Worm (Caenorhabditis elegans) whole organism, L1 larva: ENCODE data around the gene F28H7.3.
A peak's percentile ranks its signal among the peaks of the same experiment; 100 is the strongest.

Experiments
- C16A3.4 ChIP-seq: fragments of 150-350 bp; optimal IDR thresholded peaks from 2 replicates; lab custom pipeline; 2014; ENCODE audit warnings: missing biosample characterization, missing genetic modification characterization
- F16B12.6 ChIP-seq: fragments of 150-350 bp; optimal IDR thresholded peaks from 2 replicates; lab custom pipeline; 2014; ENCODE audit warnings: missing biosample characterization, missing genetic modification characterization
- Y116A8C.19 ChIP-seq: sonication (generic microtip); optimal IDR thresholded peaks from 2 replicates; lab custom pipeline; 2016; ENCODE audit warnings: missing compliant biosample characterization, missing genetic modification characterization, borderline replicate concordance
- aha-1 ChIP-seq: fragments of 150-350 bp; optimal IDR thresholded peaks from 2 replicates; lab custom pipeline; 2014; ENCODE audit warnings: missing biosample characterization, missing genetic modification characterization
- alr-1 ChIP-seq: fragments of 200-800 bp; sonication (Bioruptor generic); optimal IDR thresholded peaks from 2 replicates; lab custom pipeline; 2018; ENCODE audit warnings: borderline replicate concordance, mild to moderate bottlenecking, missing genetic modification characterization, missing compliant biosample characterization
- ceh-63 ChIP-seq: fragments of 200-800 bp; sonication (Bioruptor generic); optimal IDR thresholded peaks from 2 replicates; lab custom pipeline; 2018; ENCODE audit warnings: mild to moderate bottlenecking, missing genetic modification characterization, missing compliant biosample characterization
- ceh-82 ChIP-seq, 3 experiments: fragments of 150-350 bp in 1 of 3; sonication (generic microtip) in 2 of 3; optimal IDR thresholded peaks; 2 replicates each; lab custom pipeline; 2014 to 2017; ENCODE audit warnings: missing biosample characterization in 3 of 3, missing genetic modification characterization in 3 of 3
- ces-1 ChIP-seq: fragments of 150-350 bp; optimal IDR thresholded peaks from 2 replicates; lab custom pipeline; 2014; ENCODE audit warnings: missing biosample characterization, missing genetic modification reagents, missing genetic modification characterization
- dsc-1 ChIP-seq: sonication (generic microtip); optimal IDR thresholded peaks from 2 replicates; lab custom pipeline; 2016; ENCODE audit warnings: mild to moderate bottlenecking, missing genetic modification characterization, missing compliant biosample characterization
- efl-1 ChIP-seq, 4 experiments: fragments of 150-350 bp; optimal IDR thresholded peaks in 3 of 4; peaks in 1 of 4; 1 replicate in 1 of 4; 2 replicates in 3 of 4; lab custom pipeline; 2014; ENCODE audit warnings: missing biosample characterization in 2 of 4, missing genetic modification characterization in 2 of 4, missing genetic modification reagents in 2 of 4
- egl-13 ChIP-seq: sonication (generic microtip); optimal IDR thresholded peaks from 2 replicates; lab custom pipeline; 2016; ENCODE audit warnings: missing genotype, missing genetic modification reagents, missing genetic modification characterization, missing compliant biosample characterization
- egl-27 ChIP-seq, 2 experiments: fragments of 150-350 bp in 1 of 2; sonication (generic microtip); optimal IDR thresholded peaks; 3 replicates each; lab custom pipeline; 2017 to 2018; ENCODE audit warnings: missing biosample characterization in 2 of 2, missing genetic modification characterization in 2 of 2, missing genetic modification reagents in 2 of 2
- fkh-10 ChIP-seq: sonication (generic microtip); optimal IDR thresholded peaks from 2 replicates; lab custom pipeline; 2017; ENCODE audit warnings: missing biosample characterization, missing genetic modification reagents, missing genetic modification characterization
- fkh-4 ChIP-seq: sonication (generic microtip); optimal IDR thresholded peaks from 2 replicates; lab custom pipeline; 2016; ENCODE audit warnings: missing compliant biosample characterization, missing genetic modification characterization, borderline replicate concordance
- hlh-4 ChIP-seq: sonication (generic microtip); optimal IDR thresholded peaks from 2 replicates; lab custom pipeline; 2016; ENCODE audit warnings: mild to moderate bottlenecking, missing genetic modification characterization, missing compliant biosample characterization
- hpl-2 ChIP-seq: fragments of 150-350 bp; optimal IDR thresholded peaks from 2 replicates; lab custom pipeline; 2014; ENCODE audit warnings: missing biosample characterization, missing genetic modification reagents, missing genetic modification characterization
- jun-1 ChIP-seq: fragments of 150-350 bp; optimal IDR thresholded peaks from 2 replicates; lab custom pipeline; 2014; ENCODE audit warnings: missing biosample characterization, missing genetic modification reagents, missing genetic modification characterization
- lin-13 ChIP-seq: fragments of 150-350 bp; optimal IDR thresholded peaks from 2 replicates; lab custom pipeline; 2014; ENCODE audit warnings: missing biosample characterization, missing genetic modification reagents, missing genetic modification characterization
- lin-14 ChIP-seq: fragments of 200-800 bp; sonication (Bioruptor generic); optimal IDR thresholded peaks from 2 replicates; lab custom pipeline; 2018; ENCODE audit warnings: mild to moderate bottlenecking, missing genetic modification characterization, moderate library complexity, missing compliant biosample characterization
- lin-35 ChIP-seq, 2 experiments: fragments of 150-350 bp; optimal IDR thresholded peaks; 2 replicates each; lab custom pipeline; 2014; ENCODE audit warnings: missing biosample characterization in 2 of 2, missing genetic modification characterization in 2 of 2, missing genetic modification reagents in 2 of 2
- lsy-2 ChIP-seq, 2 experiments: fragments of 150-350 bp; optimal IDR thresholded peaks; 2 replicates each; lab custom pipeline; 2014; ENCODE audit warnings: missing biosample characterization in 2 of 2, missing genetic modification characterization in 2 of 2
- mab-9 ChIP-seq: fragments of 200-800 bp; sonication (Bioruptor generic); IDR thresholded peaks from 2 replicates; pipeline ENCODE4 v1.3.6; 2022; ENCODE audit warnings: missing genetic modification reagents, missing genetic modification characterization, missing compliant biosample characterization
- mep-1 ChIP-seq: fragments of 150-350 bp; optimal IDR thresholded peaks from 2 replicates; lab custom pipeline; 2014; ENCODE audit warnings: missing biosample characterization, missing genetic modification characterization
- nhr-12 ChIP-seq: sonication (generic microtip); optimal IDR thresholded peaks from 2 replicates; lab custom pipeline; 2017; ENCODE audit warnings: missing biosample characterization, missing genetic modification characterization
- nhr-20 ChIP-seq: sonication (generic microtip); optimal IDR thresholded peaks from 2 replicates; lab custom pipeline; 2016; ENCODE audit warnings: mild to moderate bottlenecking, missing genetic modification characterization, missing compliant biosample characterization
- nhr-237 ChIP-seq: fragments of 150-350 bp; optimal IDR thresholded peaks from 2 replicates; lab custom pipeline; 2014; ENCODE audit warnings: missing biosample characterization, missing genetic modification characterization
- nhr-28 ChIP-seq: fragments of 150-350 bp; optimal IDR thresholded peaks from 2 replicates; lab custom pipeline; 2014; ENCODE audit warnings: missing biosample characterization, missing genetic modification characterization
- nhr-71 ChIP-seq: sonication (generic microtip); optimal IDR thresholded peaks from 2 replicates; lab custom pipeline; 2016; ENCODE audit warnings: mild to moderate bottlenecking, missing genetic modification characterization, moderate library complexity, missing compliant biosample characterization
- nhr-77 ChIP-seq: fragments of 150-350 bp; optimal IDR thresholded peaks from 2 replicates; lab custom pipeline; 2014; ENCODE audit warnings: missing biosample characterization, missing genetic modification characterization
- nhr-84 ChIP-seq: sonication (generic microtip); optimal IDR thresholded peaks from 2 replicates; lab custom pipeline; 2017; ENCODE audit warnings: missing biosample characterization, missing genetic modification characterization
- nhr-90 ChIP-seq: sonication (generic microtip); optimal IDR thresholded peaks from 2 replicates; lab custom pipeline; 2016; ENCODE audit warnings: mild to moderate bottlenecking, missing genetic modification characterization, missing compliant biosample characterization; ENCODE audit not compliant: poor library complexity
- pax-3 ChIP-seq: fragments of 200-800 bp; sonication (Bioruptor generic); optimal IDR thresholded peaks from 2 replicates; lab custom pipeline; 2018; ENCODE audit warnings: mild to moderate bottlenecking, missing genetic modification characterization, moderate library complexity, missing compliant biosample characterization
- skn-1 ChIP-seq: fragments of 150-350 bp; optimal IDR thresholded peaks from 2 replicates; lab custom pipeline; 2014; ENCODE audit warnings: missing biosample characterization, missing genetic modification characterization
- snpc-4 ChIP-seq: fragments of 150-350 bp; optimal IDR thresholded peaks from 2 replicates; lab custom pipeline; 2014; ENCODE audit warnings: missing biosample characterization, missing genetic modification characterization
- unc-130 ChIP-seq: fragments of 150-350 bp; optimal IDR thresholded peaks from 2 replicates; lab custom pipeline; 2017; ENCODE audit warnings: missing biosample characterization, missing genetic modification characterization, inconsistent platforms
- unc-62 ChIP-seq: fragments of 150-350 bp; optimal IDR thresholded peaks from 2 replicates; lab custom pipeline; 2014; ENCODE audit warnings: missing biosample characterization, missing genetic modification reagents, missing genetic modification characterization
- unc-86 ChIP-seq: sonication (generic microtip); optimal IDR thresholded peaks from 2 replicates; lab custom pipeline; 2016; ENCODE audit warnings: missing genetic modification characterization, missing compliant biosample characterization

The F28H7.3 gene

DNA sequence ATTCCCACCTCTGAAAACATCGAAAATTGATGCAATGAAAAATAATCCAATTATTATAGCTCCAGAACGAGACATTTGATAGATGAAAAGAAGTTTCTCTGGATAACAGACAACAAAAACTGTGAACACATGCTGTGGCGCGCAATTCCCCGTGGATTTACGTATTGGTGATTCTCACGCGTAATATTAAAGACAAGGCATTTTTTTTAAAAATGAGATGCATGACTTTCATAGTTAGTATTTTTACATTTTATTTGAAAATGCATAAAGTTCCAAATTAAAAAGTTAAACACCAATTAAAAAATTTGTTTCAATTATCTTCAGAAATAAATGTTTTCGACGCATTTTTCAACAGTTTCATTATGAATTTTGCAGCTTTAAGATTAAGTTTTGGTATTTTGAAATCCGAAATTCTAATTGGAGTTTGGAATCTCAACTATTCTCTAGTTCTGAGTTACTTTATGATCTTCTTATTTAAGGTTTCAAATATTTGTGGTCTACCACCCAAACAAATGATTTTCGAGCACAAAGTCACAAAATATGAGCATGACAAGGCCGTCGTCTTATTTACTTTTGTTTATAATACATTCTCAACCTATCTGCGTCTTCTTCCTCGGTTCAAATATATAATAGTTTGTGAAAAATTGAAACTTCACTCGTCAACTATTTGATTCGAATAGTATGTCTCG, 3.2 kb downstream of the F28H7.3 start, which contains the start of the genes selt-1.2 and F28H7.2:
TSS of gene selt-1.2 (minus strand) at position 101 of the 689 bp plus-strand sequence.
TSS of gene F28H7.2 (plus strand) at position 639 of the 689 bp plus-strand sequence.
- no peak for TF ChIP-seq efl-1 (optimal IDR thresholded peaks at IDR 0.05; lab: Kevin White, UChicago)
- TF ChIP-seq efl-1 (GFP tag; optimal IDR thresholded peaks at IDR 0.05 in 1 of 2; lab: Kevin White, UChicago), result peak in 1 of 2 experiments; percentile 77
- peak; percentile 4 for TF ChIP-seq nhr-20 (tag; lab: Kevin White, UChicago)
- TF ChIP-seq C16A3.4 (tag; lab: Kevin White, UChicago), result no peak

DNA sequence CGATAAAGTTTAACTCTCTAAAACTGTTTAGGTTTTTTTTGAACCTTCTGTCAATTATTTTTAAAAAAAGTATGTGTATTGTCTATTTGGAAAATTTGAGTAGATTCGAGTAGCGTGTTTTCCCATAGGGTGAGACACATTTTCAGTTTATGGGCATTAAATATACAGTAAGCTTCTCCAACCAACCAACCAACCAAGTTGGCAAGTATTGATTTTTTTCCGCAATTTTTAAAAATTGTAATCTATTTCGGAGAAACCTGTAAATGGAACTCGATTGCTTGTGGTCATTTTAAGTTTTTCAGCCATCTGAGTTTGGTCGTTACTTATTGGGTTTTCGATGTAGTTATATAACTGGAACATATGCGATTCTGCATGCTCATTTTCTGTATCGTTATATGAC, 5.6 kb downstream of the F28H7.3 start, which contains the start of gene srj-21:
TSS of gene srj-21 (plus strand) at position 301 of the 400 bp plus-strand sequence.
- no peak for TF ChIP-seq aha-1
- no peak for TF ChIP-seq ceh-82 (tag; optimal IDR thresholded peaks at IDR 0.05; lab: Kevin White, UChicago)
- no peak for TF ChIP-seq jun-1 (tag; lab: Kevin White, UChicago)
- no peak for TF ChIP-seq snpc-4
- no peak for TF ChIP-seq Y116A8C.19
- no peak for TF ChIP-seq hlh-4
- TF ChIP-seq ces-1 (GFP tag; lab: Kevin White, UChicago), result no peak
- TF ChIP-seq egl-27 (tag; optimal IDR thresholded peaks at IDR 0.05; lab: Kevin White, UChicago), result no peak
- no peak for TF ChIP-seq ceh-63 (GFP tag; lab: Kevin White, UChicago)
- no peak for TF ChIP-seq nhr-90
- no peak for TF ChIP-seq nhr-77 (tag; lab: Kevin White, UChicago)
- TF ChIP-seq alr-1 (tag; lab: Kevin White, UChicago), result no peak
- no peak for TF ChIP-seq unc-86
- no peak for TF ChIP-seq fkh-4 (tag; lab: Kevin White, UChicago)
- no peak for TF ChIP-seq nhr-71 (tag; lab: Kevin White, UChicago)
- TF ChIP-seq F16B12.6 (tag; lab: Kevin White, UChicago), result no peak
- TF ChIP-seq efl-1 (optimal IDR thresholded peaks at IDR 0.05; lab: Kevin White, UChicago), result no peak
- no peak for TF ChIP-seq efl-1 (GFP tag; optimal IDR thresholded peaks at IDR 0.05 in 1 of 2; lab: Kevin White, UChicago)
- no peak for TF ChIP-seq fkh-10 (GFP tag; lab: Kevin White, UChicago)
- no peak for TF ChIP-seq egl-13 (tag; lab: Kevin White, UChicago)

DNA sequence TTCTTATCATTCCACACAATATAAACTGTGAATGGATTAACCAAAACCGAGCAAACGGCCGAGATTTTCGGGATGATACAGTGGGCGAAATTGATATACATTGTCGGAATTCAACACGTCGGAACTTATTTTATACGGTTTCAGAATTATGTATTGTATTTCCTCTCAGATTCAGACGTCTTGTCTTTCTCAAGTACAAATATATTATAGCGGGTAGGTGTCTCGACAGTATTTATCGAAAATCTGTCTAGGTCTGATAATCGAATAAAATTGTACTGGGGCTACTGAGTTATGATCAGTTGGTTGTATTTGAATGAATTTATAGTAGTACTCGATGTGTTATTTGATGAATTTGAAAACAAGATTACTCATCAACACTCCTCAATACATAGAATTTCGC, 6.9 kb downstream of the F28H7.3 start, which contains the start of gene srj-22:
TSS of gene srj-22 (minus strand) at position 101 of the 400 bp plus-strand sequence.
- TF ChIP-seq dsc-1, result no peak
- no peak for TF ChIP-seq efl-1 (optimal IDR thresholded peaks at IDR 0.05; lab: Kevin White, UChicago)
- TF ChIP-seq efl-1 (GFP tag; optimal IDR thresholded peaks at IDR 0.05 in 1 of 2; lab: Kevin White, UChicago), result no peak
- no peak for TF ChIP-seq hpl-2
- no peak for TF ChIP-seq nhr-77 (tag; lab: Kevin White, UChicago)
- TF ChIP-seq mep-1 (tag; lab: Kevin White, UChicago), result no peak
- no peak for TF ChIP-seq unc-130 (tag; lab: Kevin White, UChicago)
- TF ChIP-seq lin-14, result no peak
- TF ChIP-seq F16B12.6 (tag; lab: Kevin White, UChicago), result no peak
- TF ChIP-seq lin-13 (GFP tag; lab: Kevin White, UChicago), result no peak
- TF ChIP-seq skn-1 (tag; lab: Kevin White, UChicago), result no peak
- no peak for TF ChIP-seq pax-3 (tag; lab: Kevin White, UChicago)
- no peak for TF ChIP-seq ces-1 (GFP tag; lab: Kevin White, UChicago)
- no peak for TF ChIP-seq lsy-2 (tag; optimal IDR thresholded peaks at IDR 0.05; lab: Kevin White, UChicago)
- TF ChIP-seq unc-62 (GFP tag; lab: Kevin White, UChicago), result no peak
- TF ChIP-seq lin-35 (GFP tag; optimal IDR thresholded peaks at IDR 0.05; lab: Kevin White, UChicago), result no peak

DNA sequence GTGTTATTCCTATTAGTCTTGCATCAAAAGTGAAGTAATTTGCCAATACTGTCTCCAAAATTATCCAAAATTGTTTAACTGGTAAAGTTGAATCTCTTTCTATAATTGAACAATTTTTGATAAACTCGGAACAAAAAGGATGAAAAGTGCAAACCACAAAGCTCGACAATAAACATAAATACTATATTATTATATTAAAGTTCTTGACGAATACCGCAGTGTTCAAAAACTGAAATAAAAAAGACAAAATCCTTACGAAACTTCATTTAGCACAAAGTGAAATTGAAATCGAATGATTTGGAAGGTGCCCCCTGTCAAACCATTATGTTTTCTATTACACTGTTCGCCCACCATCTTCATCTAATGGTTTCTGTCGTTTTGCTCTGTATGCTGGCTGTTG, 9.2 kb downstream of the F28H7.3 start, which contains the start of gene ZC302.3:
TSS of gene ZC302.3 (minus strand) at position 101 of the 400 bp plus-strand sequence.
- no peak for TF ChIP-seq nhr-237 (tag; lab: Kevin White, UChicago)
- no peak for TF ChIP-seq nhr-12
- no peak for TF ChIP-seq unc-62 (GFP tag; lab: Kevin White, UChicago)
- no peak for TF ChIP-seq nhr-84 (tag; lab: Kevin White, UChicago)
- TF ChIP-seq nhr-28 (tag; lab: Kevin White, UChicago), result no peak
- no peak for TF ChIP-seq mab-9 (GFP tag; lab: Robert Waterston, UW)
- TF ChIP-seq efl-1 (optimal IDR thresholded peaks at IDR 0.05; lab: Kevin White, UChicago), result no peak
- TF ChIP-seq efl-1 (GFP tag; optimal IDR thresholded peaks at IDR 0.05 in 1 of 2; lab: Kevin White, UChicago), result peak in 1 of 2 experiments; percentile 69
